Worm (Caenorhabditis elegans) whole organism, L4 larva: ENCODE data around the gene spig-9.

Experiments
- F10B5.3 ChIP-seq: sonication (generic microtip); optimal IDR thresholded peaks from 2 replicates; lab custom pipeline; 2016; ENCODE audit warnings: mild to moderate bottlenecking, missing genetic modification characterization, missing compliant biosample characterization
- T20F7.1 ChIP-seq: fragments of 200-800 bp; sonication (Bioruptor generic); optimal IDR thresholded peaks from 2 replicates; lab custom pipeline; 2018; ENCODE audit warnings: mild to moderate bottlenecking, missing genetic modification characterization, missing compliant biosample characterization
- Y5F2A.4 ChIP-seq: fragments of 200-800 bp; sonication (Bioruptor generic); optimal IDR thresholded peaks from 2 replicates; lab custom pipeline; 2018; ENCODE audit warnings: mild to moderate bottlenecking, missing genetic modification characterization, missing compliant biosample characterization
- aha-1 ChIP-seq: fragments of 150-350 bp; peaks from one replicate; lab custom pipeline; 2014; ENCODE audit warnings: missing biosample characterization, missing genetic modification characterization
- ceh-28 ChIP-seq: fragments of 150-350 bp; optimal IDR thresholded peaks from 2 replicates; lab custom pipeline; 2014; ENCODE audit warnings: missing biosample characterization, missing genetic modification reagents, missing genetic modification characterization
- ceh-32 ChIP-seq: sonication (generic microtip); optimal IDR thresholded peaks from 2 replicates; lab custom pipeline; 2016; ENCODE audit warnings: mild to moderate bottlenecking, missing genetic modification characterization, missing compliant biosample characterization; ENCODE audit not compliant: poor library complexity
- ceh-44 ChIP-seq: fragments of 200-800 bp; sonication (Bioruptor generic); IDR thresholded peaks from 2 replicates; pipeline ENCODE4 v1.3.6; 2022; ENCODE audit warnings: missing genetic modification reagents, missing genetic modification characterization, missing compliant biosample characterization
- ceh-82 ChIP-seq: sonication (generic microtip); optimal IDR thresholded peaks from 2 replicates; lab custom pipeline; 2017; ENCODE audit warnings: missing biosample characterization, missing genetic modification characterization
- cey-2 ChIP-seq: sonication (generic microtip); optimal IDR thresholded peaks from 3 replicates; lab custom pipeline; 2017; ENCODE audit warnings: missing genetic modification characterization, mild to moderate bottlenecking, missing compliant biosample characterization, antibody characterized with exemption, borderline replicate concordance; ENCODE audit not compliant: insufficient read depth
- daf-12 ChIP-seq: fragments of 150-350 bp; optimal IDR thresholded peaks from 2 replicates; lab custom pipeline; 2014; ENCODE audit warnings: missing biosample characterization, missing genetic modification reagents, missing genetic modification characterization
- daf-16 ChIP-seq, 3 experiments: sonication (generic microtip); optimal IDR thresholded peaks; 2 replicates each; lab custom pipeline; 2016 to 2017; ENCODE audit warnings: missing genetic modification characterization in 3 of 3, missing genetic modification reagents in 3 of 3, mild to moderate bottlenecking in 2 of 3, missing compliant biosample characterization in 2 of 3, missing biosample characterization in 1 of 3, moderate library complexity in 1 of 3
- dmd-6 ChIP-seq: fragments of 200-800 bp; sonication (Bioruptor generic); IDR thresholded peaks from 2 replicates; pipeline ENCODE4 v1.3.6; 2022; ENCODE audit warnings: missing genetic modification reagents, missing genetic modification characterization, missing compliant biosample characterization
- dve-1 ChIP-seq: sonication (generic microtip); optimal IDR thresholded peaks from 2 replicates; lab custom pipeline; 2017; ENCODE audit warnings: antibody characterized with exemption, mild to moderate bottlenecking, missing genetic modification characterization, missing compliant biosample characterization; ENCODE audit not compliant: insufficient read depth
- egl-43 ChIP-seq: fragments of 200-800 bp; sonication (Bioruptor generic); IDR thresholded peaks from 2 replicates; pipeline ENCODE4 v1.3.6; 2022; ENCODE audit warnings: missing genetic modification reagents, missing genetic modification characterization, missing compliant biosample characterization
- fos-1 ChIP-seq: fragments of 150-350 bp; optimal IDR thresholded peaks from 2 replicates; lab custom pipeline; 2014; ENCODE audit warnings: missing biosample characterization, missing genetic modification characterization
- gei-8 ChIP-seq: fragments of 200-800 bp; sonication (Bioruptor generic); optimal IDR thresholded peaks from 2 replicates; lab custom pipeline; 2018; ENCODE audit warnings: mild to moderate bottlenecking, missing genetic modification characterization, missing compliant biosample characterization
- hif-1 ChIP-seq, 2 experiments: sonication (generic microtip); optimal IDR thresholded peaks; 2 replicates each; lab custom pipeline; 2016 to 2017; ENCODE audit warnings: missing compliant biosample characterization in 2 of 2, missing genetic modification characterization in 2 of 2, missing genetic modification reagents in 2 of 2, missing genotype in 2 of 2, mild to moderate bottlenecking in 1 of 2
- hlh-11 ChIP-seq: fragments of 200-800 bp; sonication (Bioruptor generic); optimal IDR thresholded peaks from 2 replicates; lab custom pipeline; 2018; ENCODE audit warnings: mild to moderate bottlenecking, missing genetic modification characterization, missing compliant biosample characterization
- hlh-30 ChIP-seq: sonication (generic microtip); optimal IDR thresholded peaks from 2 replicates; lab custom pipeline; 2017; ENCODE audit warnings: antibody characterized with exemption, mild to moderate bottlenecking, missing genetic modification characterization, missing compliant biosample characterization; ENCODE audit not compliant: insufficient read depth
- jun-1 ChIP-seq: fragments of 150-350 bp; optimal IDR thresholded peaks from 2 replicates; lab custom pipeline; 2014; ENCODE audit warnings: missing biosample characterization, missing genetic modification reagents, missing genetic modification characterization
- lin-29 ChIP-seq: fragments of 200-800 bp; sonication (Bioruptor generic); IDR thresholded peaks from 2 replicates; pipeline ENCODE4 v1.3.6; 2022; ENCODE audit warnings: missing genetic modification reagents, missing genetic modification characterization, missing compliant biosample characterization
- lin-38 ChIP-seq: fragments of 200-800 bp; sonication (Bioruptor generic); IDR thresholded peaks from 2 replicates; pipeline ENCODE4 v1.3.6; 2022; ENCODE audit warnings: missing genetic modification reagents, missing genetic modification characterization, missing compliant biosample characterization
- lin-39 ChIP-seq: fragments of 150-350 bp; optimal IDR thresholded peaks from 2 replicates; lab custom pipeline; 2014; ENCODE audit warnings: missing biosample characterization, missing genetic modification reagents, missing genetic modification characterization
- lir-3 ChIP-seq: sonication (generic microtip); optimal IDR thresholded peaks from 2 replicates; lab custom pipeline; 2016; ENCODE audit warnings: mild to moderate bottlenecking, missing genetic modification characterization, missing compliant biosample characterization
- mep-1 ChIP-seq: fragments of 150-350 bp; sonication (generic microtip); optimal IDR thresholded peaks from 3 replicates; lab custom pipeline; 2014; ENCODE audit warnings: missing biosample characterization, missing genetic modification characterization
- mes-2 ChIP-seq: sonication (generic microtip); optimal IDR thresholded peaks from 2 replicates; lab custom pipeline; 2016; ENCODE audit warnings: missing genotype, mild to moderate bottlenecking, missing genetic modification characterization, missing compliant biosample characterization; ENCODE audit not compliant: poor library complexity, severe bottlenecking
- nhr-25 ChIP-seq: sonication (generic microtip); optimal IDR thresholded peaks from 2 replicates; lab custom pipeline; 2017; ENCODE audit warnings: missing genetic modification characterization, mild to moderate bottlenecking, missing compliant biosample characterization, antibody characterized with exemption, moderate library complexity, borderline replicate concordance; ENCODE audit not compliant: insufficient read depth
- nhr-28 ChIP-seq: fragments of 150-350 bp; optimal IDR thresholded peaks from 2 replicates; lab custom pipeline; 2014; ENCODE audit warnings: missing biosample characterization, missing genetic modification characterization
- nhr-48 ChIP-seq: sonication (generic microtip); optimal IDR thresholded peaks from 2 replicates; lab custom pipeline; 2016; ENCODE audit warnings: mild to moderate bottlenecking, missing genetic modification characterization, missing compliant biosample characterization
- nhr-77 ChIP-seq: fragments of 150-350 bp; optimal IDR thresholded peaks from 2 replicates; lab custom pipeline; 2014; ENCODE audit warnings: missing biosample characterization, missing genetic modification characterization
- snpc-1.2 ChIP-seq: fragments of 200-800 bp; sonication (Bioruptor generic); IDR thresholded peaks from 2 replicates; pipeline ENCODE4 v1.3.6; 2022; ENCODE audit warnings: missing genetic modification reagents, missing genetic modification characterization, missing compliant biosample characterization
- unc-62 ChIP-seq, 3 experiments: fragments of 150-350 bp in 1 of 3; sonication (generic microtip); optimal IDR thresholded peaks in 2 of 3; peaks in 1 of 3; 1 replicate in 1 of 3; 2 replicates in 2 of 3; lab custom pipeline; 2014 to 2017; ENCODE audit warnings: missing biosample characterization in 3 of 3, missing genetic modification characterization in 3 of 3, missing genetic modification reagents in 3 of 3, missing genotype in 1 of 3
- vab-7 ChIP-seq: fragments of 200-800 bp; sonication (Bioruptor generic); IDR thresholded peaks from 2 replicates; pipeline ENCODE4 v1.3.6; 2022; ENCODE audit warnings: missing genetic modification reagents, missing genetic modification characterization, missing compliant biosample characterization
- ztf-11 ChIP-seq: fragments of 150-350 bp; optimal IDR thresholded peaks from 2 replicates; lab custom pipeline; 2014; ENCODE audit warnings: missing biosample characterization, missing genetic modification characterization
- ztf-7 ChIP-seq: fragments of 150-350 bp; optimal IDR thresholded peaks from 2 replicates; lab custom pipeline; 2014; ENCODE audit warnings: missing biosample characterization, missing genetic modification characterization

Gene spig-9

ce11 chrV:13611782-13612181 lies at the start of gene spig-9:
Gene spig-9 (minus strand): TSS chrV:13611882.
- TF ChIP-seq ceh-44 (GFP tag; lab: Robert Waterston, UW) (no peak), fos-1 (tag; lab: Kevin White, UChicago) (no peak), jun-1 (tag; lab: Kevin White, UChicago) (no peak), lin-39 (tag; lab: Kevin White, UChicago) (no peak), unc-62 (GFP tag; optimal IDR thresholded peaks at IDR 0.05 in 1 of 2; lab: Kevin White, UChicago) (no peak), unc-62 (tag; optimal IDR thresholded peaks at IDR 0.05; lab: Kevin White, UChicago) (no peak), F10B5.3 (tag; lab: Kevin White, UChicago) (no peak), ztf-11 (tag; lab: Kevin White, UChicago) (no peak), lin-38 (no peak), hif-1 (tag; optimal IDR thresholded peaks at IDR 0.05; lab: Kevin White, UChicago) (no peak), cey-2 (tag; lab: Kevin White, UChicago) (no peak), aha-1 (tag; lab: Kevin White, UChicago) (no peak)

ce11 chrV:13660660-13661325 lies 49.1 kb upstream of the spig-9 start, which contains the start of gene letm-1:
Gene letm-1 (plus strand): TSS chrV:13661257.
- TF ChIP-seq ceh-28 (peak; percentile 24), nhr-25 (tag; lab: Kevin White, UChicago) (no peak), daf-12 (tag; lab: Kevin White, UChicago) (no peak), lin-38 (peak; percentile 55), fos-1 (tag; lab: Kevin White, UChicago) (no peak), lir-3 (no peak), hlh-11 (tag; lab: Kevin White, UChicago) (peak; percentile 54), snpc-1.2 (no peak), unc-62 (GFP tag; optimal IDR thresholded peaks at IDR 0.05 in 1 of 2; lab: Kevin White, UChicago) (peak in 1 of 2 experiments; percentile 33), unc-62 (tag; optimal IDR thresholded peaks at IDR 0.05; lab: Kevin White, UChicago) (no peak), dmd-6 (GFP tag; lab: Robert Waterston, UW) (peak; percentile 23; the same call in 1 of the 2 replicates), ceh-32 (tag; lab: Kevin White, UChicago) (no peak), nhr-48 (tag; lab: Kevin White, UChicago) (no peak), Y5F2A.4 (GFP tag; lab: Kevin White, UChicago) (no peak), lin-29 (GFP tag; lab: Robert Waterston, UW) (no peak), egl-43 (no peak), vab-7 (GFP tag; lab: Robert Waterston, UW) (no peak), dve-1 (tag; lab: Kevin White, UChicago) (peak; percentile 52), aha-1 (tag; lab: Kevin White, UChicago) (peak; percentile 17), ceh-82 (no peak), gei-8 (GFP tag; lab: Kevin White, UChicago) (no peak), F10B5.3 (tag; lab: Kevin White, UChicago) (no peak), mep-1 (peak; percentile 17), nhr-28 (tag; lab: Kevin White, UChicago) (peak; percentile 45), hif-1 (tag; optimal IDR thresholded peaks at IDR 0.05; lab: Kevin White, UChicago) (no peak), nhr-77 (tag; lab: Kevin White, UChicago) (peak; percentile 15), mes-2 (peak; percentile 43), daf-16 (GFP tag; optimal IDR thresholded peaks at IDR 0.05; lab: Kevin White, UChicago) (peak in 1 of 2 experiments; percentile 0), daf-16 (tag; optimal IDR thresholded peaks at IDR 0.05; lab: Kevin White, UChicago) (peak; percentile 71), hlh-30 (peak; percentile 25), ztf-7 (tag; lab: Kevin White, UChicago) (no peak), T20F7.1 (GFP tag; lab: Kevin White, UChicago) (no peak)
